Worm (Caenorhabditis elegans): ENCODE measurements around the gene ham-1.

DNA sequence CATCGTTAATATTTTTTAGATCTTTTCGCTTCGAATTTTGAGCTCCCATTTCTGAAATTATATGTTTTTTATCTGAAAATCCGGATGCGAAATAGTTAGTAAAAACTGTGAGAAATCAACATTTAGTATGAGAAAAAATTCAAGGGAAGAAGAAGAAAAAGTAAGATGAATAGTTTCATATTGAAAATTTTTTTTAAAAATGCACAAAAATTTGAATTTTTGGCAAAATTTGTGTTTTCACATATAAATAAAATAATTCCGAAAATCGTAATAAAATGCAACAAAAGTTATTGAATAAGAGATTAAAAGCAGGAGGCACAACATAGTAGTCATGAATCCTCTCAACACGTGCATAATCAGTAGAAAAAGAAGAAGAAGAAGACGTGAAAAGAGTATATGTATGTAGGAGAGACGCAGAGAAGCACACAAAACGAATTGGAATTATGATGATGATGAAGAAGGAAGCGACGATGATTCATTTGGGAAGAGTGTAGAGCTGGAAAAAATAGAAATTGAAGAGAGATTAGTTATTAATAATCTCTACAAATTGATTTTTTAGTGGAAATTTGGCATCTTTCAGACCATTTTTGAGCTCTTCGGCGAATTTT, 24.1 kb downstream of the ham-1 start, which contains the start of gene eak-7:
- no peak for TF ChIP-seq unc-62 (GFP tag; optimal IDR thresholded peaks at IDR 0.05)
- TF ChIP-seq hrde-1 (tag; optimal IDR thresholded peaks at IDR 0.05; ENCODE audit: borderline replicate concordance) = no peak
- TF ChIP-seq aptf-3 (GFP tag; IDR thresholded peaks at IDR 0.05) = no peak
- no peak for TF ChIP-seq pbrm-1 (GFP tag; IDR thresholded peaks at IDR 0.05)
- TF ChIP-seq tbx-9 (tag; optimal IDR thresholded peaks at IDR 0.05; ENCODE audit: borderline replicate concordance) = no peak
- no peak; the same call in 1 of the 2 replicates for TF ChIP-seq hmg-1.2 (GFP tag; IDR thresholded peaks at IDR 0.05)
- no peak for TF ChIP-seq chd-7 (tag; optimal IDR thresholded peaks at IDR 0.05)
- TF ChIP-seq Y95B8A.8 (GFP tag; IDR thresholded peaks at IDR 0.05) = no peak
- no peak for TF ChIP-seq ceh-100 (GFP tag; IDR thresholded peaks at IDR 0.05)
- TF ChIP-seq pha-4 (tag; optimal IDR thresholded peaks at IDR 0.05) = no peak
- TF ChIP-seq tbp1 (GFP tag; optimal IDR thresholded peaks at IDR 0.05) = no peak
- no peak for TF ChIP-seq nhr-90 (tag; optimal IDR thresholded peaks at IDR 0.05)
- no peak for TF ChIP-seq bed-2 (GFP tag; IDR thresholded peaks at IDR 0.05)
